Fruit fly (Drosophila melanogaster): Measurements from ENCODE around the gene CREG.

CREG gene

DNA sequence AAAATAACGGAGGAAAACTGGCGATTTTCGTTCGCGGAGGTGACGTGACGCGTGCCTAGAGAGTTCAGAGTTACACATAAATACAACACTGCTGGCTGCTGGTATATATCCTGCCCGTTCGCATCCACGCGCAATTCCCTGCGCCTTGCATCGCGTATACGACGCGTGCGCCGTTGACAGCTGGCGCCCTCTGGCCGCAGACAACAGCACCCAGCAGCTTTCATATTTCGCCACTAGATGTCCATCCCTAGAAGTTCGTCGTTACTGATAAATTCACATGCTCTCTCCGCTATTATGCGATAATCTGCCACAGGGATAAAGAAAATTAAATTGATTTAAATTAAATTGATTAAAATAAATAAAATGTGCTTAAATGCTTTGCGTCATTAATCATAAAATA lies 8.0 kb upstream of the CREG start, which contains the start of gene Sur-8 (continued):
- TF ChIP-seq CG12104 (GFP tag; optimal IDR thresholded peaks at IDR 0.05) (no peak), CG16779 (GFP tag; IDR thresholded peaks at IDR 0.05) (peak; percentile 82), mam (GFP tag; optimal IDR thresholded peaks at IDR 0.05) (peak; percentile 69), her (GFP tag; optimal IDR thresholded peaks at IDR 0.05) (peak; percentile 65), Trl (optimal IDR thresholded peaks at IDR 0.05) (no peak), Trl (GFP tag; optimal IDR thresholded peaks at IDR 0.05) (peak; percentile 72), ken (GFP tag; IDR thresholded peaks at IDR 0.05) (peak; percentile 83), CG17186 (GFP tag; optimal IDR thresholded peaks at IDR 0.05) (peak; percentile 48), CG11504 (tag; optimal IDR thresholded peaks at IDR 0.05) (peak; percentile 70), exex (tag; optimal IDR thresholded peaks at IDR 0.05) (no peak), CG43689 (GFP tag; IDR thresholded peaks at IDR 0.05) (peak; percentile 48), CG15479 (GFP tag; optimal IDR thresholded peaks at IDR 0.05) (no peak), ap (GFP tag; IDR thresholded peaks at IDR 0.05) (peak; percentile 37; the same call in 1 of the 2 replicates), CG12744 (GFP tag; optimal IDR thresholded peaks at IDR 0.05) (peak; percentile 45), dmrt11E (tag; optimal IDR thresholded peaks at IDR 0.05) (no peak), CG31224 (GFP tag; IDR thresholded peaks at IDR 0.05) (peak; percentile 47; the same call in 1 of the 2 replicates), tup (GFP tag; optimal IDR thresholded peaks at IDR 0.05) (no peak), cato (GFP tag; optimal IDR thresholded peaks at IDR 0.05; ENCODE audit: borderline replicate concordance) (no peak), Taf1 (GFP tag; IDR thresholded peaks at IDR 0.05) (0 out of 2 replicates have a peak, but pooled peaks have one; percentile 27), luna (GFP tag; optimal IDR thresholded peaks at IDR 0.05) (peak; percentile 48), HLH3B (GFP tag; IDR thresholded peaks at IDR 0.05) (peak; percentile 67), CG6683 (GFP tag; optimal IDR thresholded peaks at IDR 0.05) (no peak), Xbp1 (GFP tag; optimal IDR thresholded peaks at IDR 0.05) (peak; percentile 85), CG2120 (GFP tag; optimal IDR thresholded peaks at IDR 0.05) (peak; percentile 64), Oaz (GFP tag; IDR thresholded peaks at IDR 0.05) (0 out of 2 replicates have a peak, but pooled peaks have one; percentile 45), CG11696 (GFP tag; IDR thresholded peaks at IDR 0.05) (peak; percentile 44; the same call in 1 of the 2 replicates), NfI (GFP tag; optimal IDR thresholded peaks at IDR 0.05) (peak; percentile 67), CG2199 (GFP tag; IDR thresholded peaks at IDR 0.05) (no peak), CG18011 (GFP tag; optimal IDR thresholded peaks at IDR 0.05) (peak; percentile 25), CG10274 (GFP tag; optimal IDR thresholded peaks at IDR 0.05) (peak; percentile 45), CG12299 (tag; optimal IDR thresholded peaks at IDR 0.05) (no peak), CG17829 (tag; optimal IDR thresholded peaks at IDR 0.05) (peak; percentile 53), CG14965 (GFP tag; optimal IDR thresholded peaks at IDR 0.05; ENCODE audit: borderline replicate concordance) (no peak), insv (GFP tag; optimal IDR thresholded peaks at IDR 0.05) (no peak), Hmx (GFP tag; optimal IDR thresholded peaks at IDR 0.05) (no peak), CG9797 (GFP tag; optimal IDR thresholded peaks at IDR 0.05) (no peak), CG32772 (GFP tag; IDR thresholded peaks at IDR 0.05) (peak; percentile 29; the same call in 1 of the 2 replicates), HLH54F (GFP tag; optimal IDR thresholded peaks at IDR 0.05) (peak; percentile 43), dpn (GFP tag; optimal IDR thresholded peaks at IDR 0.05) (peak; percentile 72 to 77), CG6654 (GFP tag; optimal IDR thresholded peaks at IDR 0.05) (peak; percentile 3), h (optimal IDR thresholded peaks at IDR 0.05) (no peak), Atf6 (GFP tag; IDR thresholded peaks at IDR 0.05) (peak; percentile 60), btn (GFP tag; optimal IDR thresholded peaks at IDR 0.05) (no peak), CG13424 (tag; optimal IDR thresholded peaks at IDR 0.05) (peak; percentile 0), CG6272 (GFP tag; IDR thresholded peaks at IDR 0.05) (peak; percentile 51; the same call in 1 of the 2 replicates), CG10267 (tag; optimal IDR thresholded peaks at IDR 0.05) (peak; percentile 24), Fer2 (tag; optimal IDR thresholded peaks at IDR 0.05) (no peak), az2 (GFP tag; optimal IDR thresholded peaks at IDR 0.05) (peak; percentile 76), lilli (GFP tag; optimal IDR thresholded peaks at IDR 0.05) (peak; percentile 65), CG14014 (GFP tag; IDR thresholded peaks at IDR 0.05) (peak; percentile 71; the same call in 1 of the 2 replicates), HmgZ (tag; optimal IDR thresholded peaks at IDR 0.05) (peak; percentile 62)
